Worm (Caenorhabditis elegans) whole organism, L4/young adult: ENCODE data around the gene B0361.11.

Experiments
- W03F9.2 ChIP-seq: fragments of 150-350 bp; optimal IDR thresholded peaks from 2 replicates; lab custom pipeline; 2014; ENCODE audit warnings: missing biosample characterization, missing genetic modification characterization
- dao-5 ChIP-seq: sonication (generic microtip); optimal IDR thresholded peaks from 2 replicates; lab custom pipeline; 2016; ENCODE audit warnings: missing genotype, missing genetic modification characterization, moderate library complexity, missing compliant biosample characterization
- him-1 ChIP-seq: sonication (generic microtip); optimal IDR thresholded peaks from 2 replicates; lab custom pipeline; 2016; ENCODE audit warnings: missing genotype, missing genetic modification reagents, missing genetic modification characterization, missing compliant biosample characterization

DNA sequence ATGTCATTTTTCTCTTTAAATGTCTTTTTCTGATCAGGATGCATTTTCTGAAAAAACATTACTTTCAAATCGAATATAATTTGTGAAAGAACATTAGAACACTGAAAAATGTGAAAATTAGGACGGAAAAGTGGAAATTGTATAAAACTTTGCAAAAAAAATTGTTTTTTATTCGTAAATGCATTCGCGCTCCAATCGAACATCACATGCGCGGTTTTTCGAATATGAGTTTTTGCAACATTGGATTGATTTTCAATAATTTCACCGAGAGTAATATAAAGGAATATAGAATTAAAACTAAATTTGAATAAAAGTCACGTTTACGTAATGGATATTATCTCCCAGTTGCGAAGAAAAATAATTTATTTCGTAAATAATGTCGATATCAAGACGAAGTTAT, at the start of gene B0361.11, which contains the start of gene spot-1:
- TF ChIP-seq dao-5 (tag; lab: Kevin White, UChicago) (no peak), W03F9.2 (tag; lab: Kevin White, UChicago) (peak; percentile 28), him-1 (tag; lab: Kevin White, UChicago) (no peak)
